Worm (Caenorhabditis elegans): ENCODE results near the gene C53D6.10.

C53D6.10 gene

ce11 chrIV:9040393-9040792, 6.2 kb upstream of the C53D6.10 start, which contains the start of gene Y73F4A.3:
Gene Y73F4A.3, minus strand, starts transcription at chrIV:9040493.
- TF ChIP-seq B0310.2 (tag; optimal IDR thresholded peaks at IDR 0.05), result no peak
- TF ChIP-seq hmg-4 (GFP tag; optimal IDR thresholded peaks at IDR 0.05), result no peak
- no peak for TF ChIP-seq aly-1 (tag; optimal IDR thresholded peaks at IDR 0.05)
- no peak for TF ChIP-seq pes-1 (GFP tag; IDR thresholded peaks at IDR 0.05)
- no peak for TF ChIP-seq tbx-37 (GFP tag; conservative IDR thresholded peaks at IDR 0.05)
- no peak for TF ChIP-seq scrt-1 (GFP tag; IDR thresholded peaks at IDR 0.05)
- TF ChIP-seq ceh-36 (tag; optimal IDR thresholded peaks at IDR 0.05), result no peak
- no peak for TF ChIP-seq F13C5.2 (tag; optimal IDR thresholded peaks at IDR 0.05)
- TF ChIP-seq sea-1 (GFP tag; conservative IDR thresholded peaks at IDR 0.05), result no peak
- TF ChIP-seq ceh-13 (GFP tag; optimal IDR thresholded peaks at IDR 0.05), result no peak
- TF ChIP-seq tbx-11 (GFP tag; IDR thresholded peaks at IDR 0.05), result no peak
- TF ChIP-seq ama-1 (optimal IDR thresholded peaks at IDR 0.05), result no peak
- no peak for TF ChIP-seq flt-1 (GFP tag; IDR thresholded peaks at IDR 0.05)
- TF ChIP-seq hmbx-1 (tag; optimal IDR thresholded peaks at IDR 0.05), result no peak

ce11 chrIV:9037063-9037462, 2.8 kb upstream of the C53D6.10 start, which contains the start of gene C53D6.7:
Gene C53D6.7, minus strand, starts transcription at chrIV:9037163.
- TF ChIP-seq hnd-1 (tag; optimal IDR thresholded peaks at IDR 0.05) (no peak), ceh-36 (tag; optimal IDR thresholded peaks at IDR 0.05) (no peak), B0310.2 (tag; optimal IDR thresholded peaks at IDR 0.05) (no peak), ama-1 (optimal IDR thresholded peaks at IDR 0.05) (no peak), hmbx-1 (tag; optimal IDR thresholded peaks at IDR 0.05) (no peak), scrt-1 (GFP tag; IDR thresholded peaks at IDR 0.05) (no peak), hmg-4 (GFP tag; optimal IDR thresholded peaks at IDR 0.05) (no peak), pes-1 (GFP tag; IDR thresholded peaks at IDR 0.05) (no peak), ets-7 (tag; optimal IDR thresholded peaks at IDR 0.05) (no peak), F13C5.2 (tag; optimal IDR thresholded peaks at IDR 0.05) (no peak), tbx-37 (GFP tag; conservative IDR thresholded peaks at IDR 0.05) (no peak), sea-1 (GFP tag; conservative IDR thresholded peaks at IDR 0.05) (no peak), tbx-11 (GFP tag; IDR thresholded peaks at IDR 0.05) (no peak)

- TF ChIP-seq B0310.2 (tag; optimal IDR thresholded peaks at IDR 0.05), result no peak
- TF ChIP-seq hmg-4 (GFP tag; optimal IDR thresholded peaks at IDR 0.05), result no peak
- no peak for TF ChIP-seq tra-4 (tag; optimal IDR thresholded peaks at IDR 0.05)
- no peak for TF ChIP-seq aly-1 (tag; optimal IDR thresholded peaks at IDR 0.05)
- TF ChIP-seq ceh-36 (tag; optimal IDR thresholded peaks at IDR 0.05), result no peak
- no peak for TF ChIP-seq hmbx-1 (tag; optimal IDR thresholded peaks at IDR 0.05)
- no peak for TF ChIP-seq tbx-37 (GFP tag; conservative IDR thresholded peaks at IDR 0.05)
- TF ChIP-seq hnd-1 (tag; optimal IDR thresholded peaks at IDR 0.05), result no peak
- no peak for TF ChIP-seq ceh-13 (GFP tag; optimal IDR thresholded peaks at IDR 0.05)
- TF ChIP-seq flt-1 (GFP tag; IDR thresholded peaks at IDR 0.05), result no peak
- no peak for TF ChIP-seq tbx-11 (GFP tag; IDR thresholded peaks at IDR 0.05)
- no peak for TF ChIP-seq pes-1 (GFP tag; IDR thresholded peaks at IDR 0.05)
Observed at ce11 chrIV:9032550-9032949, 1.7 kb downstream of the C53D6.10 start, which contains the start of gene C53D6.6. Gene C53D6.6, minus strand, starts transcription at chrIV:9032667.

- TF ChIP-seq hmbx-1 (tag; optimal IDR thresholded peaks at IDR 0.05), result no peak
- no peak for TF ChIP-seq ama-1 (optimal IDR thresholded peaks at IDR 0.05)
- peak; percentile 23 for TF ChIP-seq F13C5.2 (tag; optimal IDR thresholded peaks at IDR 0.05)
Observed at ce11 chrIV:9021245-9021779, 12.9 kb downstream of the C53D6.10 start.

ce11 chrIV:9020840-9021239, 13.4 kb downstream of the C53D6.10 start, which contains the start of gene C53D6.4:
Gene C53D6.4, minus strand, starts transcription at chrIV:9020940.
- TF ChIP-seq ceh-36 (tag; optimal IDR thresholded peaks at IDR 0.05) (no peak), aly-1 (tag; optimal IDR thresholded peaks at IDR 0.05) (no peak), tbx-37 (GFP tag; conservative IDR thresholded peaks at IDR 0.05) (no peak), flt-1 (GFP tag; IDR thresholded peaks at IDR 0.05) (no peak)

- TF ChIP-seq ama-1 (optimal IDR thresholded peaks at IDR 0.05) (no peak), B0310.2 (tag; optimal IDR thresholded peaks at IDR 0.05) (no peak), F13C5.2 (tag; optimal IDR thresholded peaks at IDR 0.05) (no peak), pes-1 (GFP tag; IDR thresholded peaks at IDR 0.05) (no peak), tbx-11 (GFP tag; IDR thresholded peaks at IDR 0.05) (no peak), aly-1 (tag; optimal IDR thresholded peaks at IDR 0.05) (no peak)
Observed at ce11 chrIV:9016477-9016876, 17.8 kb downstream of the C53D6.10 start, which contains the start of gene acc-2. Gene acc-2, plus strand, starts transcription at chrIV:9016777.

- TF ChIP-seq F13C5.2 (tag; optimal IDR thresholded peaks at IDR 0.05) (no peak), ets-7 (tag; optimal IDR thresholded peaks at IDR 0.05) (no peak), hmg-4 (GFP tag; optimal IDR thresholded peaks at IDR 0.05) (no peak), tbx-11 (GFP tag; IDR thresholded peaks at IDR 0.05) (no peak), ama-1 (optimal IDR thresholded peaks at IDR 0.05) (no peak), sea-1 (GFP tag; conservative IDR thresholded peaks at IDR 0.05) (no peak), tra-4 (tag; optimal IDR thresholded peaks at IDR 0.05) (no peak), pes-1 (GFP tag; IDR thresholded peaks at IDR 0.05) (no peak), ceh-36 (tag; optimal IDR thresholded peaks at IDR 0.05) (no peak), B0310.2 (tag; optimal IDR thresholded peaks at IDR 0.05) (no peak), hnd-1 (tag; optimal IDR thresholded peaks at IDR 0.05) (no peak), hmbx-1 (tag; optimal IDR thresholded peaks at IDR 0.05) (no peak), aly-1 (tag; optimal IDR thresholded peaks at IDR 0.05) (no peak), flt-1 (GFP tag; IDR thresholded peaks at IDR 0.05) (no peak), ceh-13 (GFP tag; optimal IDR thresholded peaks at IDR 0.05) (no peak), tbx-37 (GFP tag; conservative IDR thresholded peaks at IDR 0.05) (no peak)
Observed at ce11 chrIV:9010257-9010656, 24.0 kb downstream of the C53D6.10 start, which contains the start of gene C53D6.11. Gene C53D6.11, plus strand, starts transcription at chrIV:9010584.

- TF ChIP-seq B0310.2 (tag; optimal IDR thresholded peaks at IDR 0.05) (no peak), flt-1 (GFP tag; IDR thresholded peaks at IDR 0.05) (no peak), hmbx-1 (tag; optimal IDR thresholded peaks at IDR 0.05) (no peak), hmg-4 (GFP tag; optimal IDR thresholded peaks at IDR 0.05) (no peak), tra-4 (tag; optimal IDR thresholded peaks at IDR 0.05) (no peak), tbx-11 (GFP tag; IDR thresholded peaks at IDR 0.05) (no peak), ceh-13 (GFP tag; optimal IDR thresholded peaks at IDR 0.05) (no peak), aly-1 (tag; optimal IDR thresholded peaks at IDR 0.05) (no peak), ama-1 (optimal IDR thresholded peaks at IDR 0.05) (no peak)
Observed at ce11 chrIV:9007947-9008346, 26.3 kb downstream of the C53D6.10 start.
